Worm (Caenorhabditis elegans) whole organism, L3 larva: ENCODE measurements around the gene F28H7.7.
A peak's percentile ranks its signal among the peaks of the same experiment; 100 is the strongest.

Experiments
- ama-1 ChIP-seq: fragments of 150-350 bp; optimal IDR thresholded peaks from 2 replicates; lab custom pipeline; 2018
- elt-3 ChIP-seq, 3 experiments: fragments of 150-350 bp in 1 of 3; sonication (generic microtip) in 2 of 3; optimal IDR thresholded peaks; 2 replicates in 2 of 3; 4 replicates in 1 of 3; lab custom pipeline; 2014 to 2017; ENCODE audit warnings: missing biosample characterization in 3 of 3, missing genetic modification characterization in 3 of 3
- fkh-10 ChIP-seq: sonication (generic microtip); optimal IDR thresholded peaks from 2 replicates; lab custom pipeline; 2017; ENCODE audit warnings: missing biosample characterization, missing genetic modification reagents, missing genetic modification characterization
- fkh-2 ChIP-seq: fragments of 150-350 bp; optimal IDR thresholded peaks from 2 replicates; lab custom pipeline; 2014; ENCODE audit warnings: missing biosample characterization, missing genetic modification reagents, missing genetic modification characterization
- jun-1 ChIP-seq: fragments of 150-350 bp; optimal IDR thresholded peaks from 2 replicates; lab custom pipeline; 2014; ENCODE audit warnings: missing biosample characterization, missing genetic modification reagents, missing genetic modification characterization
- nfya-1 ChIP-seq: sonication (generic microtip); optimal IDR thresholded peaks from 2 replicates; lab custom pipeline; 2017; ENCODE audit warnings: missing genetic modification characterization, mild to moderate bottlenecking, missing compliant biosample characterization, antibody characterized with exemption, moderate library complexity; ENCODE audit not compliant: insufficient read depth
- nhr-12 ChIP-seq: fragments of 150-350 bp; optimal IDR thresholded peaks from 2 replicates; lab custom pipeline; 2014; ENCODE audit warnings: missing biosample characterization, missing genetic modification characterization
- nhr-237 ChIP-seq: fragments of 150-350 bp; optimal IDR thresholded peaks from 2 replicates; lab custom pipeline; 2014; ENCODE audit warnings: missing biosample characterization, missing genetic modification characterization
- pha-4 ChIP-seq: fragments of 150-350 bp; optimal IDR thresholded peaks from 2 replicates; lab custom pipeline; 2014; ENCODE audit warnings: missing biosample characterization, missing genetic modification reagents, missing genetic modification characterization
- tbx-2 ChIP-seq: sonication (generic microtip); optimal IDR thresholded peaks from 2 replicates; lab custom pipeline; 2016; ENCODE audit warnings: mild to moderate bottlenecking, missing genetic modification characterization, missing compliant biosample characterization
- zag-1 ChIP-seq: fragments of 150-350 bp; optimal IDR thresholded peaks from 2 replicates; lab custom pipeline; 2014; ENCODE audit warnings: missing biosample characterization, missing genetic modification characterization

- no peak for TF ChIP-seq elt-3 (tag; optimal IDR thresholded peaks at IDR 0.05; lab: Kevin White, UChicago)
- no peak for TF ChIP-seq zag-1 (tag; lab: Kevin White, UChicago)
- TF ChIP-seq jun-1, result no peak
- no peak for TF ChIP-seq nhr-237
- peak; percentile 70 for TF ChIP-seq pha-4 (tag; lab: Kevin White, UChicago)
- TF ChIP-seq nfya-1, result no peak
- no peak for TF ChIP-seq fkh-2 (tag; lab: Kevin White, UChicago)
- TF ChIP-seq nhr-12 (tag; lab: Kevin White, UChicago), result no peak
- no peak for TF ChIP-seq fkh-10 (GFP tag; lab: Kevin White, UChicago)
- TF ChIP-seq tbx-2 (tag; lab: Kevin White, UChicago), result no peak
- TF ChIP-seq ama-1 (lab: Kevin White, UChicago), result no peak
Observed at ce11 chrV:10724472-10724871, 29.5 kb downstream of the F28H7.7 start.
